Fruit fly (Drosophila melanogaster): ENCODE results near the gene Atg1.

Atg1 gene

DNA sequence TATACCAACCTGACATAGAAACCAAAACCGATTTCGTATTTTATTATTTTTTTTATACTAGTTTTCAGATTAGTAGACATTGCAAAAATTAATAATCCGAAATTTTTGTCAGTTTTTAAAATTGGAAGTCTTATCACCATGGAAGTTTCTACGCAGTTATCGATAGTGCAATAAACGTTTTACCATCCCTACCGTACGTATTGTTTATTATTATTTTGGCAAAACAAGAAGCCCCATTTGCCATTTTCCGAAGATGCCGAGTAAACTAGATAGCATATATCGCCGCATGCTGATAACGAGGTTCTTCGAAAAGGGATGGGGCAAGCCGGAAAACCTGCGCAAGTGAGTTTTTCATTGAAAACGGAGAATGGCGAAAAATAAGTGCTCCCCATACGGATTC, 63.3 kb downstream of the Atg1 start, which contains the start of gene CG32112 (continued):
- no peak for TF ChIP-seq CG32767 (GFP tag; IDR thresholded peaks at IDR 0.05)
- TF ChIP-seq Ssrp (tag; optimal IDR thresholded peaks at IDR 0.05) = no peak
- TF ChIP-seq ERR (GFP tag; optimal IDR thresholded peaks at IDR 0.05) = peak; percentile 7
- no peak for TF ChIP-seq CG12769 (tag; optimal IDR thresholded peaks at IDR 0.05)
- TF ChIP-seq unc-4 (GFP tag; IDR thresholded peaks at IDR 0.05; ENCODE audit: partially characterized antibody) = peak; percentile 74
- TF ChIP-seq CG31365 (tag; optimal IDR thresholded peaks at IDR 0.05) = no peak
- peak; percentile 47 for TF ChIP-seq MESR4 (GFP tag; optimal IDR thresholded peaks at IDR 0.05)
- no peak for TF ChIP-seq NFAT (GFP tag; IDR thresholded peaks at IDR 0.05)
- peak; percentile 62 for TF ChIP-seq CG14710 (tag; optimal IDR thresholded peaks at IDR 0.05)
- no peak for TF ChIP-seq CG14050 (GFP tag; IDR thresholded peaks at IDR 0.05)
- TF ChIP-seq CG7987 (GFP tag; optimal IDR thresholded peaks at IDR 0.05) = no peak
- TF ChIP-seq vnd (GFP tag; IDR thresholded peaks at IDR 0.05; ENCODE audit: partially characterized antibody) = peak; percentile 45; the same call in 1 of the 3 replicates
- no peak for TF ChIP-seq CG11560 (tag; IDR thresholded peaks at IDR 0.05)
- no peak for TF ChIP-seq CG6683 (GFP tag; optimal IDR thresholded peaks at IDR 0.05)
- no peak for TF ChIP-seq usp (GFP tag; optimal IDR thresholded peaks at IDR 0.05)
- no peak for TF ChIP-seq CG17385 (GFP tag; optimal IDR thresholded peaks at IDR 0.05)
- peak; percentile 74 for TF ChIP-seq BEAF-32 (GFP tag; optimal IDR thresholded peaks at IDR 0.05)
- TF ChIP-seq phol (tag; optimal IDR thresholded peaks at IDR 0.05) = peak; percentile 11
- TF ChIP-seq cg (GFP tag; optimal IDR thresholded peaks at IDR 0.05) = no peak
- no peak for TF ChIP-seq wdn (GFP tag; IDR thresholded peaks at IDR 0.05)
- TF ChIP-seq psq (GFP tag; optimal IDR thresholded peaks at IDR 0.05) = no peak
- TF ChIP-seq sob (GFP tag; IDR thresholded peaks at IDR 0.05) = no peak
- TF ChIP-seq CG7963 (GFP tag; IDR thresholded peaks at IDR 0.05; ENCODE audit: partially characterized antibody) = peak; percentile 53; the same call in 1 of the 3 replicates
- TF ChIP-seq CG8924 (tag; optimal IDR thresholded peaks at IDR 0.05) = no peak
- no peak for TF ChIP-seq tio (GFP tag; optimal IDR thresholded peaks at IDR 0.05)
- TF ChIP-seq CG1603 (tag; optimal IDR thresholded peaks at IDR 0.05) = peak; percentile 71
- TF ChIP-seq br (optimal IDR thresholded peaks at IDR 0.05) = no peak
- TF ChIP-seq Asciz (GFP tag; optimal IDR thresholded peaks at IDR 0.05) = no peak
- 0 out of 2 replicates have a peak, but pooled peaks have one; percentile 17 for TF ChIP-seq inv (GFP tag; IDR thresholded peaks at IDR 0.05; ENCODE audit: partially characterized antibody)
- TF ChIP-seq exex (tag; optimal IDR thresholded peaks at IDR 0.05) = peak; percentile 17
- no peak for TF ChIP-seq ftz-f1 (GFP tag; optimal IDR thresholded peaks at IDR 0.05)
- TF ChIP-seq CG18262 (tag; optimal IDR thresholded peaks at IDR 0.05) = peak; percentile 10
- TF ChIP-seq Ptx1 (GFP tag; IDR thresholded peaks at IDR 0.05) = no peak
- TF ChIP-seq CG15269 (tag; optimal IDR thresholded peaks at IDR 0.05) = no peak
- TF ChIP-seq crc (GFP tag; optimal IDR thresholded peaks at IDR 0.05) = no peak
- TF ChIP-seq ara (GFP tag; IDR thresholded peaks at IDR 0.05) = no peak
- peak; percentile 67; the same call in 1 of the 3 replicates for TF ChIP-seq CG6791 (GFP tag; IDR thresholded peaks at IDR 0.05; ENCODE audit: partially characterized antibody)
- peak; percentile 47; the same call in 1 of the 3 replicates for TF ChIP-seq row (GFP tag; IDR thresholded peaks at IDR 0.05)
- peak; percentile 81 for TF ChIP-seq sens (GFP tag)
- TF ChIP-seq CG13287 (GFP tag; IDR thresholded peaks at IDR 0.05; ENCODE audit: partially characterized antibody) = peak; percentile 85
- TF ChIP-seq CG17361 (GFP tag; IDR thresholded peaks at IDR 0.05) = no peak
- TF ChIP-seq CG8281 (tag; optimal IDR thresholded peaks at IDR 0.05) = no peak
- peak; percentile 77 for TF ChIP-seq Doc3 (GFP tag; IDR thresholded peaks at IDR 0.05; ENCODE audit: partially characterized antibody)
- TF ChIP-seq CG16813 (GFP tag; IDR thresholded peaks at IDR 0.05; ENCODE audit: partially characterized antibody) = peak; percentile 60
- TF ChIP-seq CG34422 (GFP tag; IDR thresholded peaks at IDR 0.05) = peak; percentile 59; the same call in 1 of the 3 replicates
- TF ChIP-seq CG12155 (GFP tag; optimal IDR thresholded peaks at IDR 0.05) = no peak
- TF ChIP-seq CG2129 (GFP tag; IDR thresholded peaks at IDR 0.05; ENCODE audit: partially characterized antibody) = peak; percentile 43
- TF ChIP-seq CG2202 (tag; optimal IDR thresholded peaks at IDR 0.05) = no peak
- peak; percentile 26 for TF ChIP-seq Ets97D (GFP tag; optimal IDR thresholded peaks at IDR 0.05)
- peak; percentile 86 for TF ChIP-seq CG9437 (GFP tag; optimal IDR thresholded peaks at IDR 0.05)

Data from whole organism, embryonic.